Worm (Caenorhabditis elegans) whole organism, L1 larva: ENCODE results near the gene btb-6.

Experiments used
- C04F5.9 ChIP-seq: sonication (generic microtip); optimal IDR thresholded peaks from 2 replicates; lab custom pipeline; 2016; ENCODE audit warnings: missing genetic modification characterization, missing compliant biosample characterization
- C34B4.2 ChIP-seq: sonication (generic microtip); optimal IDR thresholded peaks from 2 replicates; lab custom pipeline; 2017; ENCODE audit warnings: mild to moderate bottlenecking, missing genetic modification characterization, missing compliant biosample characterization
- F16B12.6 ChIP-seq: fragments of 150-350 bp; optimal IDR thresholded peaks from 2 replicates; lab custom pipeline; 2014; ENCODE audit warnings: missing biosample characterization, missing genetic modification characterization
- Y116A8C.19 ChIP-seq: sonication (generic microtip); optimal IDR thresholded peaks from 2 replicates; lab custom pipeline; 2016; ENCODE audit warnings: missing compliant biosample characterization, missing genetic modification characterization, borderline replicate concordance
- aha-1 ChIP-seq: fragments of 150-350 bp; optimal IDR thresholded peaks from 2 replicates; lab custom pipeline; 2014; ENCODE audit warnings: missing biosample characterization, missing genetic modification characterization
- alr-1 ChIP-seq: fragments of 200-800 bp; sonication (Bioruptor generic); optimal IDR thresholded peaks from 2 replicates; lab custom pipeline; 2018; ENCODE audit warnings: borderline replicate concordance, mild to moderate bottlenecking, missing genetic modification characterization, missing compliant biosample characterization
- aly-2 ChIP-seq: fragments of 150-350 bp; optimal IDR thresholded peaks from 2 replicates; lab custom pipeline; 2014; ENCODE audit warnings: missing biosample characterization, missing genetic modification characterization
- ama-1 ChIP-seq: fragments of 150-350 bp; optimal IDR thresholded peaks from 2 replicates; lab custom pipeline; 2014
- blmp-1 ChIP-seq: fragments of 150-350 bp; optimal IDR thresholded peaks from 2 replicates; lab custom pipeline; 2014; ENCODE audit warnings: missing biosample characterization, missing genetic modification characterization
- ceh-63 ChIP-seq: fragments of 200-800 bp; sonication (Bioruptor generic); optimal IDR thresholded peaks from 2 replicates; lab custom pipeline; 2018; ENCODE audit warnings: mild to moderate bottlenecking, missing genetic modification characterization, missing compliant biosample characterization
- ceh-8 ChIP-seq: fragments of 200-800 bp; sonication (Bioruptor generic); optimal IDR thresholded peaks from 2 replicates; lab custom pipeline; 2018; ENCODE audit warnings: mild to moderate bottlenecking, missing genetic modification characterization, moderate library complexity, missing compliant biosample characterization
- ceh-82 ChIP-seq, 3 experiments: fragments of 150-350 bp in 1 of 3; sonication (generic microtip) in 2 of 3; optimal IDR thresholded peaks; 2 replicates each; lab custom pipeline; 2014 to 2017; ENCODE audit warnings: missing biosample characterization in 3 of 3, missing genetic modification characterization in 3 of 3
- dsc-1 ChIP-seq: sonication (generic microtip); optimal IDR thresholded peaks from 2 replicates; lab custom pipeline; 2016; ENCODE audit warnings: mild to moderate bottlenecking, missing genetic modification characterization, missing compliant biosample characterization
- fkh-10 ChIP-seq: sonication (generic microtip); optimal IDR thresholded peaks from 2 replicates; lab custom pipeline; 2017; ENCODE audit warnings: missing biosample characterization, missing genetic modification reagents, missing genetic modification characterization
- fkh-8 ChIP-seq: sonication (generic microtip); optimal IDR thresholded peaks from 2 replicates; lab custom pipeline; 2016; ENCODE audit warnings: mild to moderate bottlenecking, missing genetic modification characterization, missing compliant biosample characterization
- fos-1 ChIP-seq: fragments of 150-350 bp; optimal IDR thresholded peaks from 2 replicates; lab custom pipeline; 2014; ENCODE audit warnings: missing biosample characterization, missing genetic modification characterization
- hpl-2 ChIP-seq: fragments of 150-350 bp; optimal IDR thresholded peaks from 2 replicates; lab custom pipeline; 2014; ENCODE audit warnings: missing biosample characterization, missing genetic modification reagents, missing genetic modification characterization
- isw-1 ChIP-seq: fragments of 200-800 bp; sonication (Bioruptor generic); IDR thresholded peaks from 2 replicates; pipeline ENCODE4 v1.3.6; 2022; ENCODE audit warnings: missing genetic modification characterization, missing compliant biosample characterization
- jun-1 ChIP-seq: fragments of 150-350 bp; optimal IDR thresholded peaks from 2 replicates; lab custom pipeline; 2014; ENCODE audit warnings: missing biosample characterization, missing genetic modification reagents, missing genetic modification characterization
- lin-13 ChIP-seq: fragments of 150-350 bp; optimal IDR thresholded peaks from 2 replicates; lab custom pipeline; 2014; ENCODE audit warnings: missing biosample characterization, missing genetic modification reagents, missing genetic modification characterization
- mab-9 ChIP-seq: fragments of 200-800 bp; sonication (Bioruptor generic); IDR thresholded peaks from 2 replicates; pipeline ENCODE4 v1.3.6; 2022; ENCODE audit warnings: missing genetic modification reagents, missing genetic modification characterization, missing compliant biosample characterization
- mdl-1 ChIP-seq, 2 experiments: fragments of 150-350 bp; optimal IDR thresholded peaks; 2 replicates each; lab custom pipeline; 2014 to 2017; ENCODE audit warnings: missing biosample characterization in 2 of 2, missing genetic modification characterization in 2 of 2, inconsistent platforms in 1 of 2
- mep-1 ChIP-seq: fragments of 150-350 bp; optimal IDR thresholded peaks from 2 replicates; lab custom pipeline; 2014; ENCODE audit warnings: missing biosample characterization, missing genetic modification characterization
- nhr-12 ChIP-seq: sonication (generic microtip); optimal IDR thresholded peaks from 2 replicates; lab custom pipeline; 2017; ENCODE audit warnings: missing biosample characterization, missing genetic modification characterization
- nhr-19 ChIP-seq: fragments of 200-800 bp; sonication (Bioruptor generic); conservative IDR thresholded peaks from 2 replicates; pipeline ENCODE4 v1.3.6; 2022; ENCODE audit warnings: missing genetic modification characterization, missing compliant biosample characterization
- nhr-20 ChIP-seq: sonication (generic microtip); optimal IDR thresholded peaks from 2 replicates; lab custom pipeline; 2016; ENCODE audit warnings: mild to moderate bottlenecking, missing genetic modification characterization, missing compliant biosample characterization
- nhr-71 ChIP-seq: sonication (generic microtip); optimal IDR thresholded peaks from 2 replicates; lab custom pipeline; 2016; ENCODE audit warnings: mild to moderate bottlenecking, missing genetic modification characterization, moderate library complexity, missing compliant biosample characterization
- nhr-85 ChIP-seq: sonication (generic microtip); peaks from one replicate; lab custom pipeline; 2016; ENCODE audit warnings: missing genetic modification characterization, inconsistent platforms, missing compliant biosample characterization
- pag-3 ChIP-seq: sonication (generic microtip); optimal IDR thresholded peaks from 2 replicates; lab custom pipeline; 2017; ENCODE audit warnings: missing genetic modification characterization, mild to moderate bottlenecking, missing compliant biosample characterization, antibody characterized with exemption, borderline replicate concordance; ENCODE audit not compliant: insufficient read depth
- rnt-1 ChIP-seq: sonication (generic microtip); optimal IDR thresholded peaks from 2 replicates; lab custom pipeline; 2016; ENCODE audit warnings: mild to moderate bottlenecking, missing genetic modification characterization, moderate library complexity, missing compliant biosample characterization
- skn-1 ChIP-seq: fragments of 150-350 bp; optimal IDR thresholded peaks from 2 replicates; lab custom pipeline; 2014; ENCODE audit warnings: missing biosample characterization, missing genetic modification characterization
- snpc-4 ChIP-seq: fragments of 150-350 bp; optimal IDR thresholded peaks from 2 replicates; lab custom pipeline; 2014; ENCODE audit warnings: missing biosample characterization, missing genetic modification characterization
- sup-37 ChIP-seq: fragments of 200-800 bp; sonication (Bioruptor generic); optimal IDR thresholded peaks from 2 replicates; lab custom pipeline; 2018; ENCODE audit warnings: mild to moderate bottlenecking, missing genetic modification characterization, missing compliant biosample characterization
- tlp-1 ChIP-seq: fragments of 150-350 bp; optimal IDR thresholded peaks from 2 replicates; lab custom pipeline; 2014; ENCODE audit warnings: missing biosample characterization, missing genetic modification characterization
- unc-130 ChIP-seq: fragments of 150-350 bp; optimal IDR thresholded peaks from 2 replicates; lab custom pipeline; 2017; ENCODE audit warnings: missing biosample characterization, missing genetic modification characterization, inconsistent platforms
- unc-30 ChIP-seq: sonication (generic microtip); optimal IDR thresholded peaks from 2 replicates; lab custom pipeline; 2017; ENCODE audit warnings: missing biosample characterization, missing genetic modification characterization
- unc-86 ChIP-seq: sonication (generic microtip); optimal IDR thresholded peaks from 2 replicates; lab custom pipeline; 2016; ENCODE audit warnings: missing genetic modification characterization, missing compliant biosample characterization
- unc-98 ChIP-seq: fragments of 200-800 bp; sonication (Bioruptor generic); IDR thresholded peaks from 2 replicates; pipeline ENCODE4 v1.3.6; 2022; ENCODE audit warnings: missing genetic modification characterization, missing compliant biosample characterization
- xbp-1 ChIP-seq: sonication (generic microtip); optimal IDR thresholded peaks from 2 replicates; lab custom pipeline; 2016; ENCODE audit warnings: missing genetic modification characterization, missing compliant biosample characterization
- ztf-4 ChIP-seq: fragments of 150-350 bp; optimal IDR thresholded peaks from 2 replicates; lab custom pipeline; 2014; ENCODE audit warnings: missing biosample characterization, missing genetic modification characterization

The btb-6 gene

ce11 chrII:1682218-1682617 lies 32.9 kb upstream of the btb-6 start, which contains the start of gene fbxb-26:
Gene fbxb-26, plus strand, starts transcription at chrII:1682518.
- TF ChIP-seq lin-13 (no peak), nhr-19 (no peak), pag-3 (no peak), fos-1 (tag; lab: Kevin White, UChicago) (no peak), jun-1 (no peak), alr-1 (tag; lab: Kevin White, UChicago) (no peak), blmp-1 (tag; lab: Kevin White, UChicago) (no peak), F16B12.6 (tag; lab: Kevin White, UChicago) (no peak), rnt-1 (no peak), isw-1 (GFP tag; lab: Robert Waterston, UW) (no peak), xbp-1 (tag; lab: Kevin White, UChicago) (no peak)

- TF ChIP-seq unc-30, result no peak
These were observed 31.4 kb upstream of the btb-6 start, which contains the start of gene fbxb-25 for ce11 chrII:1683742-1684141. Gene fbxb-25, plus strand, starts transcription at chrII:1684042.

- TF ChIP-seq nhr-12 (no peak), pag-3 (no peak), ceh-82 (tag; optimal IDR thresholded peaks at IDR 0.05; lab: Kevin White, UChicago) (no peak), dsc-1 (tag; lab: Kevin White, UChicago) (no peak), fkh-10 (GFP tag; lab: Kevin White, UChicago) (no peak), mab-9 (GFP tag; lab: Robert Waterston, UW) (no peak), C04F5.9 (tag; lab: Kevin White, UChicago) (no peak), ceh-8 (GFP tag; lab: Kevin White, UChicago) (no peak), snpc-4 (tag; lab: Kevin White, UChicago) (no peak), unc-98 (GFP tag; lab: Robert Waterston, UW) (no peak), alr-1 (tag; lab: Kevin White, UChicago) (no peak)
These were observed 26.3 kb upstream of the btb-6 start, which contains the start of the genes fbxb-18 and fbxb-19 for ce11 chrII:1688813-1689212. Gene fbxb-18, minus strand, starts transcription at chrII:1688913. Gene fbxb-19, minus strand, starts transcription at chrII:1689181.

- TF ChIP-seq alr-1 (tag; lab: Kevin White, UChicago) (no peak), sup-37 (GFP tag; lab: Kevin White, UChicago) (no peak), mep-1 (tag; lab: Kevin White, UChicago) (no peak), fkh-8 (no peak), ama-1 (lab: Kevin White, UChicago) (no peak), ztf-4 (tag; lab: Kevin White, UChicago) (no peak), unc-30 (no peak)
These were observed 24.1 kb upstream of the btb-6 start, which contains the start of gene fbxc-22 for ce11 chrII:1691011-1691410. Gene fbxc-22, minus strand, starts transcription at chrII:1691111.

- TF ChIP-seq unc-130 (tag; lab: Kevin White, UChicago) (no peak), aly-2 (tag; lab: Kevin White, UChicago) (no peak)
These were observed 22.3 kb upstream of the btb-6 start, which contains the start of gene fbxc-21 for ce11 chrII:1692827-1693226. Gene fbxc-21, minus strand, starts transcription at chrII:1692927.

DNA sequence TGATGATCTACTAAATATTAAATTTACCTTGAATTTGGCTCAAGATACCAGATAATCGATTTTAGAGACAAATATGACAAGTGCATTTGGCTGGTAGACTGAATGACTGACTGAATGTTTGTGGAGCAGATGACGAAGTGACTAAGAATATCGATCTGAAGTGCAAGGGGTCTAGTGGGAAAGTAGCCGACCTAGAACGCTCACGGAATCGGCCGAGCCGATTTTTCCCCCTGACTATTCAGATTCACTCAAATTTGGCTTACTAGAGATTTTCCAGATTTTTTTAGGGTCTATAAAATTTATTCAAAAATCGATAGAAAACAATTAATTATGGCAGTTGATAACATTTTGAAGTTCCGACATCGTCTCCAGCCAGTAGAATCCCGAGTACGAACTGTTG lies 20.6 kb upstream of the btb-6 start, which contains the start of gene fbxc-26:
Gene fbxc-26 (minus strand): TSS at position 101 of the 400 bp plus-strand sequence.
- no peak for TF ChIP-seq Y116A8C.19 (tag; lab: Kevin White, UChicago)
- no peak for TF ChIP-seq xbp-1 (tag; lab: Kevin White, UChicago)
- TF ChIP-seq C34B4.2 (tag; lab: Kevin White, UChicago), result no peak
- no peak for TF ChIP-seq dsc-1 (tag; lab: Kevin White, UChicago)
- no peak for TF ChIP-seq pag-3
- no peak for TF ChIP-seq ceh-8 (GFP tag; lab: Kevin White, UChicago)
- no peak for TF ChIP-seq skn-1
- no peak for TF ChIP-seq ztf-4 (tag; lab: Kevin White, UChicago)
- no peak for TF ChIP-seq ceh-63 (GFP tag; lab: Kevin White, UChicago)
- no peak for TF ChIP-seq nhr-85 (tag; lab: Kevin White, UChicago)
- TF ChIP-seq tlp-1 (tag; lab: Kevin White, UChicago), result no peak
- TF ChIP-seq nhr-20, result no peak
- no peak for TF ChIP-seq aha-1 (tag; lab: Kevin White, UChicago)
- TF ChIP-seq hpl-2, result no peak
- TF ChIP-seq blmp-1 (tag; lab: Kevin White, UChicago), result no peak
- no peak for TF ChIP-seq nhr-71 (tag; lab: Kevin White, UChicago)
- TF ChIP-seq mep-1 (tag; lab: Kevin White, UChicago), result no peak
- TF ChIP-seq sup-37 (GFP tag; lab: Kevin White, UChicago), result no peak
- TF ChIP-seq mdl-1 (tag; optimal IDR thresholded peaks at IDR 0.05; lab: Kevin White, UChicago), result no peak
- no peak for TF ChIP-seq unc-86 (tag; lab: Kevin White, UChicago)
